Worm (Caenorhabditis elegans) whole organism, young adult: ENCODE results near the gene tomm-40.

Experiments
- F22D6.2 ChIP-seq: sonication (generic microtip); optimal IDR thresholded peaks from 2 replicates; lab custom pipeline; 2016; ENCODE audit warnings: mild to moderate bottlenecking, missing genetic modification characterization, missing compliant biosample characterization
- F23B12.7 ChIP-seq: sonication (generic microtip); optimal IDR thresholded peaks from 2 replicates; lab custom pipeline; 2017; ENCODE audit warnings: missing genetic modification characterization, mild to moderate bottlenecking, missing compliant biosample characterization, antibody characterized with exemption, moderate library complexity; ENCODE audit not compliant: insufficient read depth
- F49E8.2 ChIP-seq: sonication (generic microtip); optimal IDR thresholded peaks from 3 replicates; lab custom pipeline; 2017; ENCODE audit warnings: missing genetic modification characterization, mild to moderate bottlenecking, missing compliant biosample characterization, antibody characterized with exemption, moderate library complexity; ENCODE audit not compliant: insufficient read depth
- F52B5.7 ChIP-seq: sonication (generic microtip); optimal IDR thresholded peaks from 2 replicates; lab custom pipeline; 2016; ENCODE audit warnings: mild to moderate bottlenecking, missing genetic modification characterization, missing compliant biosample characterization
- Y95B8A.8 ChIP-seq: fragments of 200-800 bp; sonication (Bioruptor generic); IDR thresholded peaks from 2 replicates; pipeline ENCODE4 v1.3.6; 2022; ENCODE audit warnings: missing genetic modification reagents, missing genetic modification characterization, missing compliant biosample characterization
- ama-1 ChIP-seq, 3 experiments: fragments of 150-350 bp in 1 of 3; sonication (generic microtip) in 2 of 3; optimal IDR thresholded peaks; 2 replicates each; lab custom pipeline; 2014 to 2018; ENCODE audit warnings: missing biosample characterization in 2 of 3, missing genetic modification characterization in 2 of 3, missing genetic modification reagents in 2 of 3
- aptf-2 ChIP-seq: fragments of 200-800 bp; sonication (Bioruptor generic); conservative IDR thresholded peaks from 2 replicates; pipeline ENCODE4 v1.3.6; 2022; ENCODE audit warnings: missing genetic modification reagents, missing genetic modification characterization, missing compliant biosample characterization
- athp-1 ChIP-seq: sonication (generic microtip); optimal IDR thresholded peaks from 2 replicates; lab custom pipeline; 2017; ENCODE audit warnings: mild to moderate bottlenecking, missing genetic modification characterization, missing compliant biosample characterization
- attf-3 ChIP-seq: fragments of 200-800 bp; sonication (Bioruptor generic); conservative IDR thresholded peaks from 2 replicates; pipeline ENCODE4 v1.3.6; 2022; ENCODE audit warnings: missing genetic modification reagents, missing genetic modification characterization, missing compliant biosample characterization
- bed-1 ChIP-seq: fragments of 200-800 bp; sonication (Bioruptor generic); IDR thresholded peaks from 2 replicates; pipeline ENCODE4 v1.3.6; 2022; ENCODE audit warnings: missing genetic modification reagents, missing genetic modification characterization, missing compliant biosample characterization
- ccch-3 ChIP-seq: fragments of 200-800 bp; sonication (Bioruptor generic); optimal IDR thresholded peaks from 2 replicates; lab custom pipeline; 2018; ENCODE audit warnings: mild to moderate bottlenecking, missing genetic modification characterization, missing compliant biosample characterization
- cebp-1 ChIP-seq, 2 experiments: fragments of 200-800 bp in 1 of 2; sonication (Bioruptor generic) in 1 of 2; sonication (generic microtip) in 1 of 2; IDR thresholded peaks in 1 of 2; optimal IDR thresholded peaks in 1 of 2; 2 replicates each; pipeline versions ENCODE4 v1.3.6 to Lab custom; 2017 to 2022; ENCODE audit warnings: missing compliant biosample characterization in 2 of 2, missing genetic modification characterization in 2 of 2, mild to moderate bottlenecking in 1 of 2, missing genetic modification reagents in 1 of 2, moderate library complexity in 1 of 2
- ceh-40 ChIP-seq: fragments of 200-800 bp; sonication (Bioruptor generic); IDR thresholded peaks from 2 replicates; pipeline ENCODE4 v1.3.6; 2022; ENCODE audit warnings: missing genetic modification characterization, missing compliant biosample characterization
- ceh-91 ChIP-seq: fragments of 200-800 bp; sonication (Bioruptor generic); IDR thresholded peaks from 2 replicates; pipeline ENCODE4 v1.3.6; 2022; ENCODE audit warnings: missing genetic modification reagents, missing genetic modification characterization, missing compliant biosample characterization
- chd-7 ChIP-seq: sonication (generic microtip); optimal IDR thresholded peaks from 2 replicates; lab custom pipeline; 2016; ENCODE audit warnings: mild to moderate bottlenecking, missing genetic modification characterization, moderate library complexity, missing compliant biosample characterization
- dpff-1 ChIP-seq: sonication (generic microtip); optimal IDR thresholded peaks from 2 replicates; lab custom pipeline; 2017; ENCODE audit warnings: mild to moderate bottlenecking, missing genetic modification characterization, missing compliant biosample characterization
- dpl-1 ChIP-seq: fragments of 150-350 bp; optimal IDR thresholded peaks from 2 replicates; lab custom pipeline; 2014; ENCODE audit warnings: missing biosample characterization, missing genetic modification reagents, missing genetic modification characterization
- ets-4 ChIP-seq: fragments of 200-800 bp; sonication (Bioruptor generic); optimal IDR thresholded peaks from 2 replicates; lab custom pipeline; 2018; ENCODE audit warnings: mild to moderate bottlenecking, missing genetic modification characterization, missing compliant biosample characterization
- gei-17 ChIP-seq: fragments of 200-800 bp; sonication (Bioruptor generic); optimal IDR thresholded peaks from 2 replicates; lab custom pipeline; 2018; ENCODE audit warnings: mild to moderate bottlenecking, missing genetic modification characterization, missing compliant biosample characterization
- hmg-20 ChIP-seq: fragments of 200-800 bp; sonication (Bioruptor generic); IDR thresholded peaks from 2 replicates; pipeline ENCODE4 v1.3.6; 2022; ENCODE audit warnings: missing genetic modification reagents, missing genetic modification characterization, missing compliant biosample characterization
- hsf-1 ChIP-seq: fragments of 200-800 bp; sonication (Bioruptor generic); IDR thresholded peaks from 2 replicates; pipeline ENCODE4 v1.3.6; 2022; ENCODE audit warnings: missing genetic modification reagents, missing genetic modification characterization, missing compliant biosample characterization
- lag-1 ChIP-seq: fragments of 200-800 bp; sonication (Bioruptor generic); IDR thresholded peaks from 2 replicates; pipeline ENCODE4 v1.3.6; 2022; ENCODE audit warnings: missing genetic modification reagents, missing genetic modification characterization, missing compliant biosample characterization
- let-526 ChIP-seq: fragments of 200-800 bp; sonication (Bioruptor generic); IDR thresholded peaks from 2 replicates; pipeline ENCODE4 v1.3.6; 2022; ENCODE audit warnings: missing genetic modification reagents, missing genetic modification characterization, missing compliant biosample characterization
- lin-26 ChIP-seq: fragments of 200-800 bp; sonication (Bioruptor generic); IDR thresholded peaks from 2 replicates; pipeline ENCODE4 v1.3.6; 2022; ENCODE audit warnings: missing genetic modification reagents, missing genetic modification characterization, missing compliant biosample characterization
- lin-40 ChIP-seq: sonication (generic microtip); optimal IDR thresholded peaks from 2 replicates; lab custom pipeline; 2016; ENCODE audit warnings: missing genetic modification characterization, mild to moderate bottlenecking, missing compliant biosample characterization, missing genotype, missing genetic modification reagents
- lsy-27 ChIP-seq: sonication (generic microtip); optimal IDR thresholded peaks from 2 replicates; lab custom pipeline; 2017; ENCODE audit warnings: missing genetic modification characterization, mild to moderate bottlenecking, missing compliant biosample characterization, antibody characterized with exemption, missing genotype, borderline replicate concordance; ENCODE audit not compliant: insufficient read depth
- madf-3 ChIP-seq: fragments of 200-800 bp; sonication (Bioruptor generic); IDR thresholded peaks from 2 replicates; pipeline ENCODE4 v1.3.6; 2022; ENCODE audit warnings: missing genetic modification reagents, missing genetic modification characterization, missing compliant biosample characterization
- madf-8 ChIP-seq: fragments of 200-800 bp; sonication (Bioruptor generic); conservative IDR thresholded peaks from 2 replicates; pipeline ENCODE4 v1.3.6; 2022; ENCODE audit warnings: missing genetic modification reagents, missing genetic modification characterization, missing compliant biosample characterization
- nfya-1 ChIP-seq: sonication (generic microtip); optimal IDR thresholded peaks from 2 replicates; lab custom pipeline; 2017; ENCODE audit warnings: antibody characterized with exemption, missing compliant biosample characterization, missing genetic modification characterization, borderline replicate concordance; ENCODE audit not compliant: insufficient read depth
- nfya-2 ChIP-seq: fragments of 200-800 bp; sonication (Bioruptor generic); IDR thresholded peaks from 2 replicates; pipeline ENCODE4 v1.3.6; 2022; ENCODE audit warnings: missing genetic modification reagents, missing genetic modification characterization, missing compliant biosample characterization
- nhr-27 ChIP-seq: fragments of 200-800 bp; sonication (Bioruptor generic); optimal IDR thresholded peaks from 2 replicates; lab custom pipeline; 2018; ENCODE audit warnings: mild to moderate bottlenecking, missing genetic modification characterization, moderate library complexity, missing compliant biosample characterization
- nhr-90 ChIP-seq: sonication (generic microtip); optimal IDR thresholded peaks from 2 replicates; lab custom pipeline; 2016; ENCODE audit warnings: missing genotype, mild to moderate bottlenecking, missing genetic modification characterization, missing compliant biosample characterization
- pbrm-1 ChIP-seq: fragments of 200-800 bp; sonication (Bioruptor generic); IDR thresholded peaks from 2 replicates; pipeline ENCODE4 v1.3.6; 2022; ENCODE audit warnings: missing genetic modification reagents, missing genetic modification characterization, missing compliant biosample characterization
- pha-4 ChIP-seq: fragments of 150-350 bp; sonication (generic microtip); optimal IDR thresholded peaks from 2 replicates; lab custom pipeline; 2014; ENCODE audit warnings: missing biosample characterization, missing genetic modification reagents, missing genetic modification characterization
- rcor-1 ChIP-seq: fragments of 200-800 bp; sonication (Bioruptor generic); IDR thresholded peaks from 2 replicates; pipeline ENCODE4 v1.3.6; 2022; ENCODE audit warnings: missing genetic modification reagents, missing genetic modification characterization, missing compliant biosample characterization
- rec-8 ChIP-seq, 2 experiments: sonication (generic microtip); optimal IDR thresholded peaks; 2 replicates each; lab custom pipeline; 2016; ENCODE audit warnings: mild to moderate bottlenecking in 2 of 2, missing genetic modification characterization in 2 of 2, missing genetic modification reagents in 2 of 2, missing genotype in 2 of 2, missing biosample characterization in 1 of 2, missing compliant biosample characterization in 1 of 2, moderate library complexity in 1 of 2
- repo-1 ChIP-seq: sonication (generic microtip); optimal IDR thresholded peaks from 2 replicates; lab custom pipeline; 2017; ENCODE audit warnings: mild to moderate bottlenecking, missing genetic modification characterization, missing compliant biosample characterization
- sea-2 ChIP-seq: fragments of 200-800 bp; sonication (Bioruptor generic); IDR thresholded peaks from 2 replicates; pipeline ENCODE4 v1.3.6; 2022; ENCODE audit warnings: missing genetic modification characterization, missing compliant biosample characterization
- snpc-1.3 ChIP-seq: sonication (generic microtip); optimal IDR thresholded peaks from 2 replicates; lab custom pipeline; 2017; ENCODE audit warnings: missing genetic modification characterization, mild to moderate bottlenecking, missing compliant biosample characterization, antibody characterized with exemption, moderate library complexity, missing genotype, missing genetic modification reagents; ENCODE audit not compliant: insufficient read depth
- snpc-3.4 ChIP-seq: sonication (generic microtip); optimal IDR thresholded peaks from 2 replicates; lab custom pipeline; 2017; ENCODE audit warnings: missing genetic modification characterization, mild to moderate bottlenecking, missing compliant biosample characterization, antibody characterized with exemption, moderate library complexity, missing genotype, missing genetic modification reagents
- tlf-1 ChIP-seq: fragments of 200-800 bp; sonication (Bioruptor generic); optimal IDR thresholded peaks from 2 replicates; lab custom pipeline; 2018; ENCODE audit warnings: mild to moderate bottlenecking, missing genetic modification characterization, missing compliant biosample characterization
- unc-130 ChIP-seq: sonication (generic microtip); optimal IDR thresholded peaks from 2 replicates; lab custom pipeline; 2016; ENCODE audit warnings: missing genetic modification reagents, missing genetic modification characterization, missing compliant biosample characterization
- xnd-1 ChIP-seq: sonication (generic microtip); optimal IDR thresholded peaks from 2 replicates; lab custom pipeline; 2016; ENCODE audit warnings: missing genotype, missing genetic modification reagents, missing genetic modification characterization, missing compliant biosample characterization
- zfh-2 ChIP-seq: fragments of 200-800 bp; sonication (Bioruptor generic); conservative IDR thresholded peaks from 2 replicates; pipeline ENCODE4 v1.3.6; 2022; ENCODE audit warnings: missing genetic modification reagents, missing genetic modification characterization, missing compliant biosample characterization
- ztf-18 ChIP-seq: sonication (generic microtip); optimal IDR thresholded peaks from 2 replicates; lab custom pipeline; 2016; ENCODE audit warnings: missing genotype, mild to moderate bottlenecking, missing genetic modification characterization, missing compliant biosample characterization
- ztf-22 ChIP-seq: fragments of 200-800 bp; sonication (Bioruptor generic); optimal IDR thresholded peaks from 2 replicates; lab custom pipeline; 2018; ENCODE audit warnings: mild to moderate bottlenecking, missing genetic modification characterization, moderate library complexity, missing compliant biosample characterization
- ztf-28 ChIP-seq: fragments of 200-800 bp; sonication (Bioruptor generic); IDR thresholded peaks from 2 replicates; pipeline ENCODE4 v1.3.6; 2022; ENCODE audit warnings: missing genetic modification reagents, missing genetic modification characterization, missing compliant biosample characterization

The tomm-40 gene

DNA sequence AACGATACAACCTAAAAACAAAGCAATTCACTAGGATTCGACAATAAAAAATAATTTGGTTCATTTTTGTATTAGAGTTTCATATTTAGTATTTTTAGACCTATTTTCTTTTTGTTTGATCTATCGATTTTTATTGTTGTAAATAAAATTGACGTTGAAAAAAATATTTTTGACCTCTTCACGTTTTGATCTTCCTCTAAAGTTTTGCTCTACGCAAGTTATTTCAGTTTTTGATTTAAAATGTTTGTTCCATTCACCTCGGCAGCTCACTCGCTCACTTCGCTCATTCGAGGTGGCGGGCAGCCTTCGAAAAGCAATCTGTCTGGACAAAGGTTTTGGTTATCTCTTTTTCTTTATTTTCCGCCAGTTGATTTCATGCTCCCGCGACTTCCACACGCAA lies 42.6 kb downstream of the tomm-40 start, which contains the start of gene enol-1 (continued):
- TF ChIP-seq chd-7 (no peak), lag-1 (no peak), dpl-1 (GFP tag; lab: Kevin White, UChicago) (peak; percentile 33), let-526 (GFP tag; lab: Robert Waterston, UW) (no peak), rcor-1 (no peak), aptf-2 (GFP tag; lab: Robert Waterston, UW) (no peak), lin-26 (GFP tag; lab: Robert Waterston, UW) (no peak), pbrm-1 (0 out of 2 replicates have a peak, but pooled peaks have one; percentile 19), zfh-2 (GFP tag; lab: Robert Waterston, UW) (no peak), pha-4 (tag; lab: Kevin White, UChicago) (no peak), xnd-1 (peak; percentile 66), F52B5.7 (no peak), madf-8 (GFP tag; lab: Robert Waterston, UW) (peak; percentile 85), dpff-1 (tag; lab: Kevin White, UChicago) (no peak), ztf-18 (tag; lab: Kevin White, UChicago) (no peak), bed-1 (no peak), unc-130 (GFP tag; lab: Kevin White, UChicago) (peak; percentile 45), hsf-1 (GFP tag; lab: Robert Waterston, UW) (peak; percentile 63), snpc-1.3 (tag; lab: Kevin White, UChicago) (no peak), rec-8 (tag; optimal IDR thresholded peaks at IDR 0.05; lab: Kevin White, UChicago) (no peak), tlf-1 (GFP tag; lab: Kevin White, UChicago) (peak; percentile 10), cebp-1 (GFP tag; IDR thresholded peaks at IDR 0.05; lab: Robert Waterston, UW) (no peak), cebp-1 (tag; optimal IDR thresholded peaks at IDR 0.05; lab: Kevin White, UChicago) (peak; percentile 12), hmg-20 (GFP tag; lab: Robert Waterston, UW) (no peak), lsy-27 (tag; lab: Kevin White, UChicago) (no peak), nhr-90 (no peak), F22D6.2 (tag; lab: Kevin White, UChicago) (no peak), ztf-22 (GFP tag; lab: Kevin White, UChicago) (no peak), sea-2 (no peak), snpc-3.4 (peak; percentile 59), Y95B8A.8 (GFP tag; lab: Robert Waterston, UW) (peak; percentile 80; the same call in 1 of the 2 replicates), ets-4 (GFP tag; lab: Kevin White, UChicago) (no peak), lin-40 (tag; lab: Kevin White, UChicago) (no peak), ceh-40 (GFP tag; lab: Robert Waterston, UW) (no peak), nhr-27 (no peak), ztf-28 (GFP tag; lab: Robert Waterston, UW) (no peak), nfya-2 (GFP tag; lab: Robert Waterston, UW) (no peak), ceh-91 (GFP tag; lab: Robert Waterston, UW) (peak; percentile 70), gei-17 (GFP tag; lab: Kevin White, UChicago) (no peak), F23B12.7 (tag; lab: Kevin White, UChicago) (no peak), athp-1 (peak; percentile 5), ccch-3 (no peak), ama-1 (optimal IDR thresholded peaks at IDR 0.05; lab: Kevin White, UChicago) (no peak), ama-1 (GFP tag; optimal IDR thresholded peaks at IDR 0.05; lab: Kevin White, UChicago) (no peak), attf-3 (GFP tag; lab: Robert Waterston, UW) (no peak), F49E8.2 (tag; lab: Kevin White, UChicago) (peak; percentile 22), nfya-1 (tag; lab: Kevin White, UChicago) (no peak), repo-1 (tag; lab: Kevin White, UChicago) (no peak), madf-3 (GFP tag; lab: Robert Waterston, UW) (no peak; the same call in 1 of the 2 replicates)
